Fruit fly (Drosophila melanogaster) whole organism, embryonic: ENCODE data around the gene Rtnl1.

Experiments used
- CG1233 ChIP-seq: fragments of 200-800 bp; sonication (Bioruptor generic); optimal IDR thresholded peaks from 4 replicates; lab custom pipeline; 2018; ENCODE audit warnings: missing biosample characterization, mild to moderate bottlenecking, missing genetic modification characterization
- CG4854 ChIP-seq: fragments of 200-800 bp; sonication (Bioruptor generic); optimal IDR thresholded peaks from 2 replicates; lab custom pipeline; 2016; ENCODE audit warnings: missing biosample characterization, missing genetic modification characterization, inconsistent platforms
- HmgD ChIP-seq: fragments of 200-800 bp; sonication (Bioruptor generic); optimal IDR thresholded peaks from 3 replicates; lab custom pipeline; 2016; ENCODE audit warnings: missing biosample characterization, missing genetic modification characterization
- Med ChIP-seq: fragments of 200-800 bp; sonication (Bioruptor generic); peaks from one replicate; lab custom pipeline; 2016; ENCODE audit warnings: missing biosample characterization, missing genetic modification characterization, mild to moderate bottlenecking, inconsistent platforms, moderate library complexity
- btn ChIP-seq: fragments of 200-800 bp; sonication (Bioruptor generic); optimal IDR thresholded peaks from 2 replicates; lab custom pipeline; 2016; ENCODE audit warnings: missing biosample characterization, missing genetic modification characterization

- TF ChIP-seq Med (no peak), CG4854 (GFP tag; lab: Kevin White, UChicago) (no peak), CG1233 (GFP tag; lab: Kevin White, UChicago) (no peak), HmgD (GFP tag; lab: Kevin White, UChicago) (no peak), btn (no peak)
Observed at dm6 chr2L:5003670-5004453, 5.7 kb downstream of the Rtnl1 start.
